Fruit fly (Drosophila melanogaster): Measurements from ENCODE around the gene CG42705.

DNA sequence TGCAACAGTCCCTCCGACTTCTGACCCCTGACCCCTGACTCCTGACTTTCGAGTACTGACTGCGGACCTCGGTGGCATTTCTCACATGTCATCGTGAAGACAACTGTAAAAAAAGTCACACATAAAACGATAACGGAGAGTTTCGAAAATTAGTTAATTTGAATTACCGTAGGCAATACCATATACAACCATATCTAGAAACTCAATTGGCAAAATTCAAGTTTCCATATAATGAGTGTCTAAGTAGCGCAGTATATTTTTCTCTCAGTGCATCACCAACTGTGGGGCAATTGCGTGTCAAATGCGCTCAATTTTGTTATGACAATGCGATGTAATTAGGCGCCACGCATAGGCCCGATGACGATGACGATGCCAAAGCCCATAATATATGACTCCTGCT, 1.4 kb downstream of the CG42705 start:
- TF ChIP-seq CG1621 (tag; optimal IDR thresholded peaks at IDR 0.05) (no peak), Ets21C (GFP tag; optimal IDR thresholded peaks at IDR 0.05) (no peak), CG8632 (GFP tag; optimal IDR thresholded peaks at IDR 0.05) (no peak), Hr39 (GFP tag; optimal IDR thresholded peaks at IDR 0.05) (no peak), CG7368 (GFP tag; optimal IDR thresholded peaks at IDR 0.05) (no peak), Eip93F (GFP tag; optimal IDR thresholded peaks at IDR 0.05) (no peak), Hr38 (GFP tag; optimal IDR thresholded peaks at IDR 0.05) (no peak), Met (GFP tag; optimal IDR thresholded peaks at IDR 0.05) (no peak), CG8319 (GFP tag; optimal IDR thresholded peaks at IDR 0.05) (no peak), CG3032 (tag; optimal IDR thresholded peaks at IDR 0.05) (no peak), cyc (GFP tag; optimal IDR thresholded peaks at IDR 0.05) (no peak), Blimp-1 (GFP tag; optimal IDR thresholded peaks at IDR 0.05) (no peak), CG16779 (tag; optimal IDR thresholded peaks at IDR 0.05) (no peak), eg (GFP tag; IDR thresholded peaks at IDR 0.05) (no peak)
